Fruit fly (Drosophila melanogaster) whole organism: ENCODE measurements around the gene CG6688.

Source experiments
- CG8478 ChIP-seq: fragments of >200 bp; optimal IDR thresholded peaks from 2 replicates; lab custom pipeline; 2018; ENCODE audit warnings: inconsistent platforms
- Dll ChIP-seq: fragments of >200 bp; optimal IDR thresholded peaks from 2 replicates; lab custom pipeline; 2017
- EcR ChIP-seq, 2 experiments: fragments of >200 bp; optimal IDR thresholded peaks; 2 replicates each; lab custom pipeline; 2017; ENCODE audit warnings: missing biosample characterization in 2 of 2, missing genetic modification characterization in 2 of 2, missing genetic modification reagents in 2 of 2
- pan ChIP-seq: fragments of >200 bp; optimal IDR thresholded peaks from 2 replicates; lab custom pipeline; 2017
- usp ChIP-seq: fragments of >200 bp; optimal IDR thresholded peaks from 2 replicates; lab custom pipeline; 2017; ENCODE audit warnings: missing biosample characterization, missing genetic modification characterization, mixed read lengths

- TF ChIP-seq pan (lab: Kevin White, UChicago) = no peak
- TF ChIP-seq usp (GFP tag; lab: Kevin White, UChicago) = no peak
- no peak for TF ChIP-seq CG8478
- no peak for TF ChIP-seq Dll (lab: Kevin White, UChicago)
- TF ChIP-seq EcR (GFP tag; optimal IDR thresholded peaks at IDR 0.05; lab: Kevin White, UChicago) = peak in 1 of 2 experiments; percentile 12
These were observed 34.3 kb downstream of the CG6688 start for dm6 chr3R:23046529-23046943.
